Worm (Caenorhabditis elegans) whole organism, L3 larva: ENCODE data around the gene srbc-41.

Experiments used
- ZK546.5 ChIP-seq: sonication (generic microtip); optimal IDR thresholded peaks from 2 replicates; lab custom pipeline; 2017; ENCODE audit warnings: missing biosample characterization, missing genetic modification characterization
- ceh-28 ChIP-seq: fragments of 150-350 bp; optimal IDR thresholded peaks from 2 replicates; lab custom pipeline; 2014; ENCODE audit warnings: missing biosample characterization, missing genetic modification reagents, missing genetic modification characterization
- egl-27 ChIP-seq: sonication (generic microtip); optimal IDR thresholded peaks from 4 replicates; lab custom pipeline; 2017; ENCODE audit warnings: missing biosample characterization, missing genetic modification reagents, missing genetic modification characterization
- elt-2 ChIP-seq: sonication (generic microtip); optimal IDR thresholded peaks from 2 replicates; lab custom pipeline; 2016; ENCODE audit warnings: missing genetic modification reagents, mild to moderate bottlenecking, missing genetic modification characterization, missing compliant biosample characterization
- elt-3 ChIP-seq, 3 experiments: fragments of 150-350 bp in 1 of 3; sonication (generic microtip) in 2 of 3; optimal IDR thresholded peaks; 2 replicates in 2 of 3; 4 replicates in 1 of 3; lab custom pipeline; 2014 to 2017; ENCODE audit warnings: missing biosample characterization in 3 of 3, missing genetic modification characterization in 3 of 3
- fkh-10 ChIP-seq: sonication (generic microtip); optimal IDR thresholded peaks from 2 replicates; lab custom pipeline; 2017; ENCODE audit warnings: missing biosample characterization, missing genetic modification reagents, missing genetic modification characterization
- fos-1 ChIP-seq: fragments of 150-350 bp; optimal IDR thresholded peaks from 2 replicates; lab custom pipeline; 2014; ENCODE audit warnings: missing biosample characterization, missing genetic modification characterization
- jun-1 ChIP-seq: fragments of 150-350 bp; optimal IDR thresholded peaks from 2 replicates; lab custom pipeline; 2014; ENCODE audit warnings: missing biosample characterization, missing genetic modification reagents, missing genetic modification characterization
- lin-15B ChIP-seq: fragments of 150-350 bp; optimal IDR thresholded peaks from 2 replicates; lab custom pipeline; 2014; ENCODE audit warnings: missing biosample characterization, missing genetic modification characterization
- lin-39 ChIP-seq: fragments of 150-350 bp; optimal IDR thresholded peaks from 2 replicates; lab custom pipeline; 2018; ENCODE audit warnings: missing biosample characterization, missing genetic modification reagents, missing genetic modification characterization
- lsy-12 ChIP-seq: sonication (generic microtip); optimal IDR thresholded peaks from 2 replicates; lab custom pipeline; 2016; ENCODE audit warnings: mild to moderate bottlenecking, missing genetic modification characterization, missing compliant biosample characterization
- mdl-1 ChIP-seq: fragments of 150-350 bp; optimal IDR thresholded peaks from 2 replicates; lab custom pipeline; 2014; ENCODE audit warnings: missing biosample characterization, missing genetic modification characterization
- mml-1 ChIP-seq: fragments of 150-350 bp; sonication (generic microtip); optimal IDR thresholded peaks from 3 replicates; lab custom pipeline; 2014; ENCODE audit warnings: missing biosample characterization, missing genetic modification characterization
- nfya-1 ChIP-seq: sonication (generic microtip); optimal IDR thresholded peaks from 2 replicates; lab custom pipeline; 2017; ENCODE audit warnings: missing genetic modification characterization, mild to moderate bottlenecking, missing compliant biosample characterization, antibody characterized with exemption, moderate library complexity; ENCODE audit not compliant: insufficient read depth
- nhr-23 ChIP-seq: fragments of 150-350 bp; optimal IDR thresholded peaks from 2 replicates; lab custom pipeline; 2014; ENCODE audit warnings: missing biosample characterization, missing genetic modification reagents, missing genetic modification characterization
- nhr-25 ChIP-seq: sonication (generic microtip); optimal IDR thresholded peaks from 2 replicates; lab custom pipeline; 2017; ENCODE audit warnings: missing biosample characterization, missing genetic modification characterization
- nhr-28 ChIP-seq: fragments of 150-350 bp; optimal IDR thresholded peaks from 2 replicates; lab custom pipeline; 2014; ENCODE audit warnings: missing biosample characterization, missing genetic modification characterization
- nhr-43 ChIP-seq: sonication (generic microtip); optimal IDR thresholded peaks from 2 replicates; lab custom pipeline; 2016; ENCODE audit warnings: mild to moderate bottlenecking, missing genetic modification characterization, missing compliant biosample characterization; ENCODE audit not compliant: poor library complexity, severe bottlenecking
- nhr-77 ChIP-seq: fragments of 150-350 bp; optimal IDR thresholded peaks from 2 replicates; lab custom pipeline; 2014; ENCODE audit warnings: missing biosample characterization, missing genetic modification characterization
- pha-4 ChIP-seq: fragments of 150-350 bp; optimal IDR thresholded peaks from 2 replicates; lab custom pipeline; 2014; ENCODE audit warnings: missing biosample characterization, missing genetic modification reagents, missing genetic modification characterization
- pqm-1 ChIP-seq: fragments of 150-350 bp; optimal IDR thresholded peaks from 2 replicates; lab custom pipeline; 2017; ENCODE audit warnings: missing biosample characterization, missing genetic modification characterization, inconsistent platforms
- sea-2 ChIP-seq: fragments of 150-350 bp; sonication (generic microtip); optimal IDR thresholded peaks from 4 replicates; lab custom pipeline; 2014; ENCODE audit warnings: missing biosample characterization, missing genetic modification reagents, missing genetic modification characterization
- skn-1 ChIP-seq: fragments of 150-350 bp; optimal IDR thresholded peaks from 2 replicates; lab custom pipeline; 2014; ENCODE audit warnings: missing biosample characterization, missing genetic modification characterization
- snpc-4 ChIP-seq: fragments of 150-350 bp; optimal IDR thresholded peaks from 2 replicates; lab custom pipeline; 2014; ENCODE audit warnings: missing biosample characterization, missing genetic modification characterization
- unc-39 ChIP-seq: sonication (generic microtip); optimal IDR thresholded peaks from 4 replicates; lab custom pipeline; 2017; ENCODE audit warnings: missing biosample characterization, missing genetic modification characterization
- unc-62 ChIP-seq: fragments of 150-350 bp; sonication (generic microtip); optimal IDR thresholded peaks from 4 replicates; lab custom pipeline; 2014; ENCODE audit warnings: missing biosample characterization, missing genetic modification reagents, missing genetic modification characterization
- ztf-11 ChIP-seq: fragments of 150-350 bp; optimal IDR thresholded peaks from 2 replicates; lab custom pipeline; 2014; ENCODE audit warnings: missing biosample characterization, missing genetic modification characterization

srbc-41 gene

ce11 chrV:1631148-1631547 lies 16.5 kb upstream of the srbc-41 start, which contains the start of gene Y46H3D.8:
TSS of gene Y46H3D.8 (minus strand) at chrV:1631248.
- TF ChIP-seq lin-39 (tag; lab: Kevin White, UChicago) (no peak), fkh-10 (GFP tag; lab: Kevin White, UChicago) (no peak), fos-1 (no peak), lsy-12 (no peak), nhr-77 (tag; lab: Kevin White, UChicago) (no peak), snpc-4 (no peak), ceh-28 (no peak), nhr-23 (tag; lab: Kevin White, UChicago) (no peak), egl-27 (tag; lab: Kevin White, UChicago) (no peak)

DNA sequence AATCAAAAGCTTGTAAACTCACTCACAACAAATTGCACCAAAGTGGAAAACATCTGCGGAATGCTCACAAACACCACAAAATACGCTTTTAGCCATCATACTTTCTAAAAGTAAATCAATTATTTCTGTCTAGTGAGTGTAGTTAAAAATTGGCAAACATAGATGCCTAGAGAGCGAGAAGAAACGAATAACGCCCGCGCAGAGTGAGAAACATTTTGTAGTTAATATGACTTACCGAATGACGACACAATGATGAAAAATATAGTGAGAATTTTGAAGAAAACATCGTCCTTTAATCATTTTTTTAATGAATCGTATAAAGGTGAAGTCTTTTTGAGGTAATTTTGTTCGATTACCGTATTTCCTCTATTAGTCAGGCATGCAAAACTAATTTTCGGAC lies 14.7 kb upstream of the srbc-41 start, which contains the start of gene nhr-238:
nhr-238 (minus strand) TSS at position 104 of the 400 bp plus-strand sequence.
- TF ChIP-seq nhr-77 (tag; lab: Kevin White, UChicago) = peak; percentile 66
- TF ChIP-seq sea-2 (GFP tag; lab: Kevin White, UChicago) = no peak
- TF ChIP-seq nhr-28 (tag; lab: Kevin White, UChicago) = peak; percentile 50
- TF ChIP-seq ZK546.5 (tag; lab: Kevin White, UChicago) = peak; percentile 47
- TF ChIP-seq pha-4 (tag; lab: Kevin White, UChicago) = peak; percentile 11

- peak; percentile 18 for TF ChIP-seq nfya-1 (tag; lab: Kevin White, UChicago)
- TF ChIP-seq unc-39 = no peak
- peak; percentile 39 for TF ChIP-seq skn-1
- TF ChIP-seq nhr-77 (tag; lab: Kevin White, UChicago) = peak; percentile 44
- TF ChIP-seq pqm-1 (tag; lab: Kevin White, UChicago) = no peak
- no peak for TF ChIP-seq egl-27 (tag; lab: Kevin White, UChicago)
- TF ChIP-seq lin-15B (tag; lab: Kevin White, UChicago) = no peak
- no peak for TF ChIP-seq unc-62 (GFP tag; lab: Kevin White, UChicago)
- TF ChIP-seq nhr-23 (tag; lab: Kevin White, UChicago) = peak; percentile 49
- TF ChIP-seq nhr-25 (tag; lab: Kevin White, UChicago) = peak; percentile 57
- TF ChIP-seq lsy-12 = no peak
- TF ChIP-seq pha-4 (tag; lab: Kevin White, UChicago) = peak; percentile 54
- TF ChIP-seq nhr-43 = peak; percentile 78
- no peak for TF ChIP-seq ztf-11 (tag; lab: Kevin White, UChicago)
Measured at ce11 chrV:1627269-1627668, 12.6 kb upstream of the srbc-41 start.

ce11 chrV:1626720-1627119 lies 12.1 kb upstream of the srbc-41 start, which contains the start of gene nhr-237:
TSS of gene nhr-237 (minus strand) at chrV:1626820.
- peak; percentile 31 for TF ChIP-seq ZK546.5 (tag; lab: Kevin White, UChicago)
- no peak for TF ChIP-seq elt-3 (tag; optimal IDR thresholded peaks at IDR 0.05; lab: Kevin White, UChicago)
- TF ChIP-seq, all 47 proteins: peak for 1

DNA sequence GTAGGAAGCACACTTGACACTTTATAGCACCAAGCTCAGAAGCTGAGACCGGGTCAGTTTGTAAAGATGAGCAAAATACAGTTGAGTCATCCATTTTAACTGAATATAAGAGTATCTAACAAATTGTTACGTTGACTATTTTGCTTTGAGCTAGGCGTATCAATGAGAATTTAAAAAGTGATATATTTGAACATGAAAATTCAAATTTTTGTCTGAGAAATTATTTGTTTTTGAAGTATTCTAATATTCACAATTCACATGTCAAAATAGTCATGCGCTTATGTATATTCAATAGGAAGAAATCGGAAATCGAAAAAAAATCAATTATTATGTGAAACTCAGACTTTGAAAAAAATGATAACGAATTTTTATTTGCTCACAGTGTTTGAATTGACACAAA lies 9.7 kb upstream of the srbc-41 start, which contains the start of gene nhr-110:
nhr-110 (minus strand) TSS at position 101 of the 400 bp plus-strand sequence.
- peak; percentile 11 for TF ChIP-seq pha-4 (tag; lab: Kevin White, UChicago)
- TF ChIP-seq nhr-77 (tag; lab: Kevin White, UChicago) = no peak
- TF ChIP-seq ZK546.5 (tag; lab: Kevin White, UChicago) = peak; percentile 35
- no peak for TF ChIP-seq jun-1
- TF ChIP-seq, all 47 proteins: peak for 2

ce11 chrV:1623429-1623828 lies 8.8 kb upstream of the srbc-41 start:
- TF ChIP-seq mml-1 (tag; lab: Kevin White, UChicago) = no peak
- TF ChIP-seq ZK546.5 (tag; lab: Kevin White, UChicago) = peak; percentile 31
- TF ChIP-seq mdl-1 (tag; lab: Kevin White, UChicago) = no peak

DNA sequence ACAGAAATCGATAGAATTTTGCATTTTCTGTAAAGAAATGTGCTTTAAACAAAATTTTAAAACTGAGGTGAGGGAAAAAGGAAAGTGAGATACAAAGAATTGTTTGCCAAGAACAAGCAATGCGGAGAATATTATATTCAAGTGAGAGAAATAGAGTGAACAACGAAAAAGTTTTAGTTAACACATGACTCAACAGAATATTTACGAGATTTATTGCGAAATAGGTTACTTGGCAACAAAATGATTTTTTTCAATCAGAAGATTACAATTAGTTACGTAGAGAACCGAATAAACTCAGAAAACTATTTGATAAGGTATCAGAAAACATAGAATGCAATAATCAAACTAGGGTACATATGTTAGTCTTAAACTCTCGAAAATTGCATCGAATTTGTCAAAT lies 6.9 kb upstream of the srbc-41 start, which contains the start of gene nhr-117:
nhr-117 (minus strand) TSS at position 27 of the 400 bp plus-strand sequence.
- no peak for TF ChIP-seq skn-1
- TF ChIP-seq fkh-10 (GFP tag; lab: Kevin White, UChicago) = no peak
- TF ChIP-seq elt-2 = peak; percentile 43
- no peak for TF ChIP-seq elt-3 (tag; optimal IDR thresholded peaks at IDR 0.05; lab: Kevin White, UChicago)
- TF ChIP-seq pha-4 (tag; lab: Kevin White, UChicago) = peak; percentile 82
- no peak for TF ChIP-seq nfya-1 (tag; lab: Kevin White, UChicago)
- peak; percentile 2 for TF ChIP-seq ZK546.5 (tag; lab: Kevin White, UChicago)
